Worm (Caenorhabditis elegans): Measurements from ENCODE around the gene C04C3.4.

DNA sequence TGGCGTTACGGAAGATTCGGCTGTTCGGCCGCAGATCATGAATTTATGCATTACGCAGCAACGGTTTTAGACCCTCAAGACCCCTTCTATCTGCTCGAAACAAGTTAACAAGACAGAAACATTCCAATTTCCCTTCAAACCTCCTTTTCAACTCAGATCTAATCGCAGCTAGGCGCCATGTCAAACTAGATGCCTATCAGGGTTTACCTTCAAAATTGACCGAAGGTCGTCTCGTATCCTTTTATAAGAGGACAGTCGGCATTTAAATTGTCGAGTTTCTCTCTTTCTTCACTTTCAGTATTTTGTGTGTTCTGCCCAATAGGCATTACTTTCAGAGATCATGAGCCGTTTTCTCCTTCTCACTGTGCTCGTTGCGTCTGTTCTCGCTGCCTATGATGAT lies 43.9 kb downstream of the C04C3.4 start, which contains the start of gene grd-13:
- TF ChIP-seq dao-5 (tag; optimal IDR thresholded peaks at IDR 0.05) (no peak), W03F9.2 (tag; optimal IDR thresholded peaks at IDR 0.05) (no peak)
